Fruit fly (Drosophila melanogaster) whole organism, wandering third instar larva: Measurements from ENCODE around the gene CG16826.

Experiments used
- Abd-B ChIP-seq: fragments of >200 bp; optimal IDR thresholded peaks from 2 replicates; lab custom pipeline; 2017; ENCODE audit warnings: missing biosample characterization, missing genetic modification characterization
- CG32264 ChIP-seq: fragments of 200-800 bp; sonication (Bioruptor generic); optimal IDR thresholded peaks from 2 replicates; lab custom pipeline; 2016; ENCODE audit warnings: missing biosample characterization, missing genetic modification characterization
- CG9705 ChIP-seq: fragments of 200-800 bp; sonication (Bioruptor generic); optimal IDR thresholded peaks from 2 replicates; lab custom pipeline; 2018; ENCODE audit warnings: missing biosample characterization, mild to moderate bottlenecking, missing genetic modification characterization
- CrebA ChIP-seq: fragments of 200-800 bp; sonication (Bioruptor generic); optimal IDR thresholded peaks from 2 replicates; lab custom pipeline; 2016; ENCODE audit warnings: missing biosample characterization, mild to moderate bottlenecking, missing genetic modification characterization, borderline replicate concordance
- Dfd ChIP-seq: fragments of >200 bp; optimal IDR thresholded peaks from 2 replicates; lab custom pipeline; 2017; ENCODE audit warnings: missing biosample characterization, missing genetic modification characterization
- Dif ChIP-seq: fragments of 200-275, 200-300 bp; sonication (Bioruptor generic); optimal IDR thresholded peaks from 2 replicates; lab custom pipeline; 2018; ENCODE audit warnings: missing biosample characterization, missing genetic modification characterization; ENCODE audit not compliant: partially characterized antibody
- GATAd ChIP-seq: sonication (Bioruptor generic); optimal IDR thresholded peaks from 2 replicates; lab custom pipeline; 2016; ENCODE audit warnings: missing biosample characterization, missing genetic modification characterization
- HLH106 ChIP-seq: fragments of 200-800 bp; optimal IDR thresholded peaks from 3 replicates; lab custom pipeline; 2019; ENCODE audit warnings: missing biosample characterization, mild to moderate bottlenecking, missing genetic modification characterization, moderate library complexity
- Hnf4 ChIP-seq: fragments of 200-800 bp; sonication (Bioruptor generic); optimal IDR thresholded peaks from 2 replicates; lab custom pipeline; 2016; ENCODE audit warnings: missing biosample characterization, mild to moderate bottlenecking, missing genetic modification characterization
- Hr78 ChIP-seq: fragments of >200 bp; optimal IDR thresholded peaks from 2 replicates; lab custom pipeline; 2017; ENCODE audit warnings: missing biosample characterization, missing genetic modification characterization
- Hr83 ChIP-seq: fragments of 200-300 bp; sonication (Bioruptor generic); optimal IDR thresholded peaks from 2 replicates; lab custom pipeline; 2016; ENCODE audit warnings: missing biosample characterization, mild to moderate bottlenecking, missing genetic modification characterization, moderate library complexity; ENCODE audit not compliant: poor library complexity, severe bottlenecking
- Jra ChIP-seq: sonication (Bioruptor generic); optimal IDR thresholded peaks from 2 replicates; lab custom pipeline; 2016; ENCODE audit warnings: missing biosample characterization, missing genetic modification characterization
- Mio ChIP-seq: sonication (Bioruptor generic); optimal IDR thresholded peaks from 2 replicates; lab custom pipeline; 2016; ENCODE audit warnings: missing biosample characterization, missing genetic modification characterization
- Myc ChIP-seq: fragments of >200 bp; optimal IDR thresholded peaks from 2 replicates; lab custom pipeline; 2017
- N ChIP-seq: fragments of >200 bp; optimal IDR thresholded peaks from 2 replicates; lab custom pipeline; 2018; ENCODE audit warnings: missing biosample characterization, missing external identifiers, missing genetic modification characterization
- OdsH ChIP-seq: fragments of 200-800 bp; sonication (Bioruptor generic); optimal IDR thresholded peaks from 2 replicates; lab custom pipeline; 2016; ENCODE audit warnings: missing biosample characterization, mild to moderate bottlenecking, missing genetic modification characterization
- Rel ChIP-seq, 2 experiments: fragments of 200-800 bp; sonication (Bioruptor generic) in 1 of 2; optimal IDR thresholded peaks; 2 replicates in 1 of 2; 3 replicates in 1 of 2; lab custom pipeline; 2016 to 2019; ENCODE audit warnings: mild to moderate bottlenecking in 2 of 2, missing biosample characterization in 2 of 2, missing genetic modification characterization in 2 of 2, moderate library complexity in 1 of 2
- Sp1 ChIP-seq: fragments of 200-800 bp; sonication (Bioruptor generic); optimal IDR thresholded peaks from 3 replicates; lab custom pipeline; 2019; ENCODE audit warnings: missing biosample characterization, mild to moderate bottlenecking, missing genetic modification characterization, moderate library complexity
- Vsx2 ChIP-seq: fragments of 200-300, 225-300 bp; sonication (Bioruptor generic); optimal IDR thresholded peaks from 2 replicates; lab custom pipeline; 2018; ENCODE audit warnings: missing biosample characterization, missing genetic modification characterization; ENCODE audit not compliant: partially characterized antibody
- br ChIP-seq: fragments of 200-800 bp; sonication (Bioruptor generic); optimal IDR thresholded peaks from 2 replicates; lab custom pipeline; 2016; ENCODE audit warnings: missing biosample characterization, missing genetic modification characterization
- brk ChIP-seq: fragments of 200-800 bp; sonication (Bioruptor generic); optimal IDR thresholded peaks from 2 replicates; lab custom pipeline; 2016; ENCODE audit warnings: missing biosample characterization, mild to moderate bottlenecking, missing genetic modification characterization
- dl ChIP-seq, 2 experiments: fragments of 175-275, 200-275 bp in 1 of 2; fragments of 200-275 bp in 1 of 2; sonication (Bioruptor generic); optimal IDR thresholded peaks; lab custom pipeline; 2018; ENCODE audit warnings: mild to moderate bottlenecking in 2 of 2, missing biosample characterization in 2 of 2, missing genetic modification characterization in 2 of 2, moderate library complexity in 2 of 2; ENCODE audit not compliant: partially characterized antibody in 2 of 2, insufficient read depth in 1 of 2
- dmrt93B ChIP-seq: fragments of 200-800 bp; sonication (Bioruptor generic); optimal IDR thresholded peaks from 2 replicates; lab custom pipeline; 2018; ENCODE audit warnings: missing biosample characterization, mild to moderate bottlenecking, missing genetic modification characterization
- dsf ChIP-seq: sonication (Bioruptor generic); optimal IDR thresholded peaks from 2 replicates; lab custom pipeline; 2016; ENCODE audit warnings: missing biosample characterization, missing genetic modification characterization, borderline replicate concordance
- ey ChIP-seq: fragments of 200-800 bp; sonication (Bioruptor generic); optimal IDR thresholded peaks from 2 replicates; lab custom pipeline; 2016; ENCODE audit warnings: missing biosample characterization, missing genetic modification characterization
- foxo ChIP-seq, 2 experiments: fragments of 200-800 bp; sonication (Bioruptor generic); optimal IDR thresholded peaks; 2 replicates in 1 of 2; 3 replicates in 1 of 2; lab custom pipeline; 2016 to 2017; ENCODE audit warnings: missing biosample characterization in 2 of 2, missing genetic modification characterization in 2 of 2
- fru ChIP-seq: fragments of 200-800 bp; sonication (Bioruptor generic); optimal IDR thresholded peaks from 3 replicates; lab custom pipeline; 2016; ENCODE audit warnings: missing biosample characterization, mild to moderate bottlenecking, missing genetic modification characterization
- h ChIP-seq: fragments of 200-800 bp; sonication (Bioruptor generic); optimal IDR thresholded peaks from 3 replicates; lab custom pipeline; 2016; ENCODE audit warnings: missing biosample characterization, mild to moderate bottlenecking, missing genetic modification characterization
- jim ChIP-seq: fragments of 175-275, 200-325 bp; sonication (Bioruptor generic); optimal IDR thresholded peaks from 2 replicates; lab custom pipeline; 2016; ENCODE audit warnings: missing biosample characterization, mild to moderate bottlenecking, missing genetic modification characterization
- lola ChIP-seq: fragments of >200 bp; optimal IDR thresholded peaks from 2 replicates; lab custom pipeline; 2017; ENCODE audit warnings: missing biosample characterization, missing genetic modification characterization
- pan ChIP-seq: fragments of >200 bp; optimal IDR thresholded peaks from 2 replicates; lab custom pipeline; 2017
- psq ChIP-seq: fragments of 200-800 bp; sonication (Bioruptor generic); optimal IDR thresholded peaks from 3 replicates; lab custom pipeline; 2017; ENCODE audit warnings: missing biosample characterization, mild to moderate bottlenecking, missing genetic modification characterization, moderate library complexity
- rgr ChIP-seq: fragments of 200-800 bp; sonication (Bioruptor generic); optimal IDR thresholded peaks from 3 replicates; lab custom pipeline; 2016; ENCODE audit warnings: missing biosample characterization, mild to moderate bottlenecking, missing genetic modification characterization
- sage ChIP-seq: fragments of 200-800 bp; sonication (Bioruptor generic); optimal IDR thresholded peaks from 2 replicates; lab custom pipeline; 2016; ENCODE audit warnings: missing biosample characterization, mild to moderate bottlenecking, missing genetic modification characterization
- sv ChIP-seq: fragments of 200-800 bp; sonication (Bioruptor generic); optimal IDR thresholded peaks from 3 replicates; lab custom pipeline; 2016; ENCODE audit warnings: missing biosample characterization, missing genetic modification characterization
- tai ChIP-seq: sonication (Bioruptor generic); optimal IDR thresholded peaks from 2 replicates; lab custom pipeline; 2016; ENCODE audit warnings: missing biosample characterization, missing genetic modification characterization
- usp ChIP-seq: fragments of >200 bp; optimal IDR thresholded peaks from 2 replicates; lab custom pipeline; 2017; ENCODE audit warnings: missing biosample characterization, missing genetic modification characterization
- woc ChIP-seq: sonication (Bioruptor generic); optimal IDR thresholded peaks from 2 replicates; lab custom pipeline; 2016; ENCODE audit warnings: missing biosample characterization, mild to moderate bottlenecking, missing genetic modification characterization

CG16826 gene

dm6 chr2L:13394903-13395302 is 47.3 kb downstream of the CG16826 start, which contains the start of gene RpL24:
RpL24 (minus strand) TSS chr2L:13395131.
- TF ChIP-seq N (no peak), Mio (peak; percentile 75), Abd-B (GFP tag; lab: Kevin White, UChicago) (no peak), CrebA (GFP tag; lab: Kevin White, UChicago) (no peak), usp (GFP tag; lab: Kevin White, UChicago) (no peak), rgr (GFP tag; lab: Kevin White, UChicago) (peak; percentile 96), Jra (GFP tag; lab: Kevin White, UChicago) (no peak), dl (GFP tag; optimal IDR thresholded peaks at IDR 0.05; lab: Kevin White, UChicago; ENCODE audit: insufficient read depth in 1 of 2, partially characterized antibody in 2 of 2) (no peak), Dif (no peak), CG32264 (peak; percentile 63), br (peak; percentile 90), sage (GFP tag; lab: Kevin White, UChicago) (peak; percentile 87), foxo (GFP tag; optimal IDR thresholded peaks at IDR 0.05; lab: Kevin White, UChicago) (peak; percentile 53 to 82), Hr78 (GFP tag; lab: Kevin White, UChicago) (no peak), ey (GFP tag; lab: Kevin White, UChicago) (peak; percentile 69), dsf (GFP tag; lab: Kevin White, UChicago) (peak; percentile 27), Myc (peak; percentile 77), h (GFP tag; lab: Kevin White, UChicago) (peak; percentile 91), Hnf4 (GFP tag; lab: Kevin White, UChicago) (no peak), psq (peak; percentile 74), lola (no peak), Dfd (GFP tag; lab: Kevin White, UChicago) (no peak), sv (GFP tag; lab: Kevin White, UChicago) (peak; percentile 89), pan (lab: Kevin White, UChicago) (no peak), jim (no peak), Hr83 (GFP tag; lab: Kevin White, UChicago) (peak; percentile 92), OdsH (GFP tag; lab: Kevin White, UChicago) (peak; percentile 87), dmrt93B (GFP tag; lab: Kevin White, UChicago) (peak; percentile 87), tai (GFP tag; lab: Kevin White, UChicago) (no peak), GATAd (GFP tag; lab: Kevin White, UChicago) (no peak), HLH106 (tag; lab: Kevin White, UChicago) (peak; percentile 76), CG9705 (GFP tag; lab: Kevin White, UChicago) (peak; percentile 93), Rel (GFP tag; optimal IDR thresholded peaks at IDR 0.05; lab: Kevin White, UChicago) (peak; percentile 61), Rel (tag; optimal IDR thresholded peaks at IDR 0.05; lab: Kevin White, UChicago) (peak; percentile 69), Vsx2 (GFP tag; lab: Kevin White, UChicago) (no peak), Sp1 (GFP tag; lab: Kevin White, UChicago) (peak; percentile 91), woc (GFP tag; lab: Kevin White, UChicago) (peak; percentile 53), fru (peak; percentile 83), brk (GFP tag; lab: Kevin White, UChicago) (no peak)

- TF ChIP-seq dsf (GFP tag; lab: Kevin White, UChicago), result no peak
- TF ChIP-seq ey (GFP tag; lab: Kevin White, UChicago), result no peak
- TF ChIP-seq GATAd (GFP tag; lab: Kevin White, UChicago), result no peak
These were observed 48.5 kb downstream of the CG16826 start, which contains the start of gene CG16957 for dm6 chr2L:13396084-13396483. CG16957 (minus strand) TSS chr2L:13396184.

- TF ChIP-seq Myc (no peak), Abd-B (GFP tag; lab: Kevin White, UChicago) (no peak), Dif (no peak), dsf (GFP tag; lab: Kevin White, UChicago) (no peak), Jra (GFP tag; lab: Kevin White, UChicago) (no peak), CG32264 (no peak), ey (GFP tag; lab: Kevin White, UChicago) (no peak), br (no peak), h (GFP tag; lab: Kevin White, UChicago) (no peak), fru (no peak), psq (no peak), N (no peak), foxo (GFP tag; optimal IDR thresholded peaks at IDR 0.05; lab: Kevin White, UChicago) (no peak), HLH106 (tag; lab: Kevin White, UChicago) (no peak), Hnf4 (GFP tag; lab: Kevin White, UChicago) (no peak), pan (lab: Kevin White, UChicago) (no peak), usp (GFP tag; lab: Kevin White, UChicago) (no peak), CrebA (GFP tag; lab: Kevin White, UChicago) (no peak), sage (GFP tag; lab: Kevin White, UChicago) (no peak), lola (no peak)
These were observed 49.8 kb downstream of the CG16826 start for dm6 chr2L:13397393-13397792.
